Fruit fly (Drosophila melanogaster) whole organism, pupa: ENCODE measurements around the gene CG31559.

ENCODE experiments used
- CG32121 ChIP-seq: fragments of 200-800 bp; sonication (Bioruptor generic); IDR thresholded peaks from 2 replicates; pipeline ENCODE4 v1.3.6; 2022; ENCODE audit warnings: missing biosample characterization, missing genetic modification characterization
- CG8159 ChIP-seq: fragments of 200-800 bp; sonication (Bioruptor generic); optimal IDR thresholded peaks from 3 replicates; lab custom pipeline; 2018; ENCODE audit warnings: missing biosample characterization, mild to moderate bottlenecking, missing genetic modification characterization, moderate library complexity
- CG8301 ChIP-seq: fragments of 200-800 bp; sonication (Bioruptor generic); optimal IDR thresholded peaks from 2 replicates; lab custom pipeline; 2018; ENCODE audit warnings: missing biosample characterization, mild to moderate bottlenecking, missing genetic modification characterization
- Pif1B ChIP-seq: fragments of 200-800 bp; sonication (Bioruptor generic); optimal IDR thresholded peaks from 3 replicates; lab custom pipeline; 2016; ENCODE audit warnings: missing biosample characterization, missing genetic modification characterization

- no peak for TF ChIP-seq CG32121
- TF ChIP-seq Pif1B, result no peak
- TF ChIP-seq CG8159, result no peak
- no peak for TF ChIP-seq CG8301 (tag; lab: Kevin White, UChicago)
Measured at dm6 chr3R:6107353-6107752, 49.7 kb downstream of the CG31559 start.
